Worm (Caenorhabditis elegans) whole organism, young adult: ENCODE data around the gene str-238.

Experiments
- B0019.2 ChIP-seq: fragments of 200-800 bp; sonication (Bioruptor generic); conservative IDR thresholded peaks from 2 replicates; pipeline ENCODE4 v1.3.6; 2022; ENCODE audit warnings: missing genetic modification reagents, missing genetic modification characterization, missing compliant biosample characterization
- B0336.3 ChIP-seq: fragments of 200-800 bp; sonication (Bioruptor generic); IDR thresholded peaks from 2 replicates; pipeline ENCODE4 v1.3.6; 2022; ENCODE audit warnings: missing genetic modification characterization, missing compliant biosample characterization
- C17E4.6 ChIP-seq: fragments of 200-800 bp; sonication (Bioruptor generic); IDR thresholded peaks from 2 replicates; pipeline ENCODE4 v1.3.6; 2022; ENCODE audit warnings: missing genetic modification reagents, missing genetic modification characterization, missing compliant biosample characterization
- D2030.7 ChIP-seq: fragments of 200-800 bp; sonication (Bioruptor generic); IDR thresholded peaks from 2 replicates; pipeline ENCODE4 v1.3.6; 2022; ENCODE audit warnings: missing genetic modification reagents, missing genetic modification characterization, missing compliant biosample characterization
- F37B4.10 ChIP-seq: fragments of 200-800 bp; sonication (Bioruptor generic); IDR thresholded peaks from 2 replicates; pipeline ENCODE4 v1.3.6; 2022; ENCODE audit warnings: missing genetic modification characterization, missing compliant biosample characterization
- F57C9.4 ChIP-seq: sonication (generic microtip); optimal IDR thresholded peaks from 2 replicates; lab custom pipeline; 2017; ENCODE audit warnings: mild to moderate bottlenecking, missing genetic modification characterization, missing compliant biosample characterization
- Y53F4B.3 ChIP-seq: fragments of 200-800 bp; sonication (Bioruptor generic); IDR thresholded peaks from 2 replicates; pipeline ENCODE4 v1.3.6; 2022; ENCODE audit warnings: missing genetic modification reagents, missing genetic modification characterization, missing compliant biosample characterization
- Y53G8AR.9 ChIP-seq: fragments of 200-800 bp; sonication (Bioruptor generic); conservative IDR thresholded peaks from 2 replicates; pipeline ENCODE4 v1.3.6; 2022; ENCODE audit warnings: missing genetic modification reagents, missing genetic modification characterization, missing compliant biosample characterization
- ZK185.1 ChIP-seq: sonication (generic microtip); optimal IDR thresholded peaks from 2 replicates; lab custom pipeline; 2016; ENCODE audit warnings: mild to moderate bottlenecking, missing genetic modification characterization, missing compliant biosample characterization; ENCODE audit not compliant: poor library complexity, severe bottlenecking
- ama-1 ChIP-seq, 3 experiments: fragments of 150-350 bp in 1 of 3; sonication (generic microtip) in 2 of 3; optimal IDR thresholded peaks; 2 replicates each; lab custom pipeline; 2014 to 2018; ENCODE audit warnings: missing biosample characterization in 2 of 3, missing genetic modification characterization in 2 of 3, missing genetic modification reagents in 2 of 3
- aptf-2 ChIP-seq: fragments of 200-800 bp; sonication (Bioruptor generic); conservative IDR thresholded peaks from 2 replicates; pipeline ENCODE4 v1.3.6; 2022; ENCODE audit warnings: missing genetic modification reagents, missing genetic modification characterization, missing compliant biosample characterization
- atf-7 ChIP-seq: sonication (generic microtip); optimal IDR thresholded peaks from 2 replicates; lab custom pipeline; 2017; ENCODE audit warnings: mild to moderate bottlenecking, missing genetic modification characterization, missing compliant biosample characterization
- athp-1 ChIP-seq: sonication (generic microtip); optimal IDR thresholded peaks from 2 replicates; lab custom pipeline; 2017; ENCODE audit warnings: mild to moderate bottlenecking, missing genetic modification characterization, missing compliant biosample characterization
- attf-3 ChIP-seq: fragments of 200-800 bp; sonication (Bioruptor generic); conservative IDR thresholded peaks from 2 replicates; pipeline ENCODE4 v1.3.6; 2022; ENCODE audit warnings: missing genetic modification reagents, missing genetic modification characterization, missing compliant biosample characterization
- attf-5 ChIP-seq: fragments of 200-800 bp; sonication (Bioruptor generic); optimal IDR thresholded peaks from 2 replicates; lab custom pipeline; 2018; ENCODE audit warnings: mild to moderate bottlenecking, missing genetic modification characterization, missing compliant biosample characterization
- attf-6 ChIP-seq: fragments of 200-800 bp; sonication (Bioruptor generic); IDR thresholded peaks from 2 replicates; pipeline ENCODE4 v1.3.6; 2022; ENCODE audit warnings: missing genetic modification reagents, missing genetic modification characterization, missing compliant biosample characterization
- ceh-100 ChIP-seq: fragments of 200-800 bp; sonication (Bioruptor generic); IDR thresholded peaks from 2 replicates; pipeline ENCODE4 v1.3.6; 2022; ENCODE audit warnings: missing genetic modification reagents, missing genetic modification characterization, missing compliant biosample characterization
- egrh-3 ChIP-seq: fragments of 200-800 bp; sonication (Bioruptor generic); IDR thresholded peaks from 2 replicates; pipeline ENCODE4 v1.3.6; 2022; ENCODE audit warnings: missing genetic modification reagents, missing genetic modification characterization, missing compliant biosample characterization
- fkh-3 ChIP-seq: sonication (generic microtip); optimal IDR thresholded peaks from 2 replicates; lab custom pipeline; 2016; ENCODE audit warnings: mild to moderate bottlenecking, missing genetic modification characterization, missing compliant biosample characterization
- gei-17 ChIP-seq: fragments of 200-800 bp; sonication (Bioruptor generic); optimal IDR thresholded peaks from 2 replicates; lab custom pipeline; 2018; ENCODE audit warnings: mild to moderate bottlenecking, missing genetic modification characterization, missing compliant biosample characterization
- hmg-1.2 ChIP-seq: fragments of 200-800 bp; sonication (Bioruptor generic); IDR thresholded peaks from 2 replicates; pipeline ENCODE4 v1.3.6; 2022; ENCODE audit warnings: missing genetic modification reagents, missing genetic modification characterization, missing compliant biosample characterization
- hrde-1 ChIP-seq: sonication (generic microtip); optimal IDR thresholded peaks from 2 replicates; lab custom pipeline; 2016; ENCODE audit warnings: missing genetic modification characterization, mild to moderate bottlenecking, missing compliant biosample characterization, moderate library complexity, missing genotype, missing genetic modification reagents, borderline replicate concordance
- lin-26 ChIP-seq: fragments of 200-800 bp; sonication (Bioruptor generic); IDR thresholded peaks from 2 replicates; pipeline ENCODE4 v1.3.6; 2022; ENCODE audit warnings: missing genetic modification reagents, missing genetic modification characterization, missing compliant biosample characterization
- lin-40 ChIP-seq: sonication (generic microtip); optimal IDR thresholded peaks from 2 replicates; lab custom pipeline; 2016; ENCODE audit warnings: missing genetic modification characterization, mild to moderate bottlenecking, missing compliant biosample characterization, missing genotype, missing genetic modification reagents
- lsl-1 ChIP-seq: fragments of 200-800 bp; sonication (Bioruptor generic); optimal IDR thresholded peaks from 2 replicates; lab custom pipeline; 2018; ENCODE audit warnings: mild to moderate bottlenecking, missing genetic modification characterization, moderate library complexity, missing compliant biosample characterization
- lsy-27 ChIP-seq: sonication (generic microtip); optimal IDR thresholded peaks from 2 replicates; lab custom pipeline; 2017; ENCODE audit warnings: missing genetic modification characterization, mild to moderate bottlenecking, missing compliant biosample characterization, antibody characterized with exemption, missing genotype, borderline replicate concordance; ENCODE audit not compliant: insufficient read depth
- mcd-1 ChIP-seq: fragments of 200-800 bp; sonication (Bioruptor generic); IDR thresholded peaks from 2 replicates; pipeline ENCODE4 v1.3.6; 2022; ENCODE audit warnings: missing genetic modification reagents, missing genetic modification characterization, missing compliant biosample characterization
- mel-28 ChIP-seq: sonication (generic microtip); optimal IDR thresholded peaks from 2 replicates; lab custom pipeline; 2016; ENCODE audit warnings: borderline replicate concordance, mild to moderate bottlenecking, missing genetic modification characterization, missing compliant biosample characterization
- mes-4 ChIP-seq: sonication (generic microtip); optimal IDR thresholded peaks from 2 replicates; lab custom pipeline; 2016; ENCODE audit warnings: missing genotype, missing genetic modification characterization, missing compliant biosample characterization
- nfya-2 ChIP-seq: fragments of 200-800 bp; sonication (Bioruptor generic); IDR thresholded peaks from 2 replicates; pipeline ENCODE4 v1.3.6; 2022; ENCODE audit warnings: missing genetic modification reagents, missing genetic modification characterization, missing compliant biosample characterization
- nhr-120 ChIP-seq: fragments of 200-800 bp; sonication (Bioruptor generic); IDR thresholded peaks from 2 replicates; pipeline ENCODE4 v1.3.6; 2022; ENCODE audit warnings: missing genetic modification characterization, missing compliant biosample characterization
- nhr-80 ChIP-seq: sonication (generic microtip); optimal IDR thresholded peaks from 2 replicates; lab custom pipeline; 2016; ENCODE audit warnings: missing genetic modification characterization, missing compliant biosample characterization
- pbrm-1 ChIP-seq: fragments of 200-800 bp; sonication (Bioruptor generic); IDR thresholded peaks from 2 replicates; pipeline ENCODE4 v1.3.6; 2022; ENCODE audit warnings: missing genetic modification reagents, missing genetic modification characterization, missing compliant biosample characterization
- repo-1 ChIP-seq: sonication (generic microtip); optimal IDR thresholded peaks from 2 replicates; lab custom pipeline; 2017; ENCODE audit warnings: mild to moderate bottlenecking, missing genetic modification characterization, missing compliant biosample characterization
- rpc-1 ChIP-seq, 2 experiments: fragments of 150-350 bp in 1 of 2; sonication (generic microtip) in 1 of 2; optimal IDR thresholded peaks; 2 replicates each; lab custom pipeline; 2014 to 2018; ENCODE audit warnings: missing biosample characterization in 1 of 2, missing genetic modification characterization in 1 of 2, missing genetic modification reagents in 1 of 2, missing genotype in 1 of 2
- sea-2 ChIP-seq: fragments of 200-800 bp; sonication (Bioruptor generic); IDR thresholded peaks from 2 replicates; pipeline ENCODE4 v1.3.6; 2022; ENCODE audit warnings: missing genetic modification characterization, missing compliant biosample characterization
- snpc-1.1 ChIP-seq: sonication (generic microtip); optimal IDR thresholded peaks from 2 replicates; lab custom pipeline; 2017; ENCODE audit warnings: missing genetic modification characterization, mild to moderate bottlenecking, missing compliant biosample characterization, antibody characterized with exemption, moderate library complexity, missing genotype, missing genetic modification reagents; ENCODE audit not compliant: insufficient read depth
- somi-1 ChIP-seq: fragments of 200-800 bp; sonication (Bioruptor generic); optimal IDR thresholded peaks from 2 replicates; lab custom pipeline; 2018; ENCODE audit warnings: mild to moderate bottlenecking, missing genetic modification characterization, missing compliant biosample characterization
- tlf-1 ChIP-seq: fragments of 200-800 bp; sonication (Bioruptor generic); optimal IDR thresholded peaks from 2 replicates; lab custom pipeline; 2018; ENCODE audit warnings: mild to moderate bottlenecking, missing genetic modification characterization, missing compliant biosample characterization
- unc-130 ChIP-seq: sonication (generic microtip); optimal IDR thresholded peaks from 2 replicates; lab custom pipeline; 2016; ENCODE audit warnings: missing genetic modification reagents, missing genetic modification characterization, missing compliant biosample characterization
- zim-3 ChIP-seq: sonication (generic microtip); optimal IDR thresholded peaks from 2 replicates; lab custom pipeline; 2017; ENCODE audit warnings: mild to moderate bottlenecking, missing genetic modification characterization, moderate library complexity, missing compliant biosample characterization
- ztf-3 ChIP-seq: fragments of 200-800 bp; sonication (Bioruptor generic); optimal IDR thresholded peaks from 2 replicates; lab custom pipeline; 2018; ENCODE audit warnings: mild to moderate bottlenecking, missing genetic modification characterization, missing compliant biosample characterization

str-238 gene

ce11 chrV:764732-765131 lies at the start of gene str-238:
Gene str-238 (plus strand): TSS chrV:765032.
- TF ChIP-seq fkh-3 (tag; lab: Kevin White, UChicago) (no peak), mcd-1 (GFP tag; lab: Robert Waterston, UW) (no peak), tlf-1 (GFP tag; lab: Kevin White, UChicago) (no peak), ztf-3 (no peak), somi-1 (GFP tag; lab: Kevin White, UChicago) (no peak), C17E4.6 (GFP tag; lab: Robert Waterston, UW) (no peak), lin-40 (no peak), aptf-2 (GFP tag; lab: Robert Waterston, UW) (no peak), Y53F4B.3 (GFP tag; lab: Robert Waterston, UW) (no peak), mes-4 (no peak)

ce11 chrV:719731-720130 lies 45.1 kb upstream of the str-238 start, which contains the start of gene srbc-40:
Gene srbc-40 (minus strand): TSS chrV:719831.
- no peak for TF ChIP-seq D2030.7 (GFP tag; lab: Robert Waterston, UW)
- no peak for TF ChIP-seq somi-1 (GFP tag; lab: Kevin White, UChicago)
- no peak for TF ChIP-seq Y53F4B.3 (GFP tag; lab: Robert Waterston, UW)
- no peak for TF ChIP-seq sea-2 (GFP tag; lab: Robert Waterston, UW)
- TF ChIP-seq gei-17 (GFP tag; lab: Kevin White, UChicago) = no peak
- TF ChIP-seq ZK185.1 (tag; lab: Kevin White, UChicago) = no peak
- no peak for TF ChIP-seq lin-26
- TF ChIP-seq unc-130 (GFP tag; lab: Kevin White, UChicago) = no peak
- no peak for TF ChIP-seq snpc-1.1 (tag; lab: Kevin White, UChicago)
- no peak for TF ChIP-seq lin-40
- TF ChIP-seq F37B4.10 (GFP tag; lab: Robert Waterston, UW) = no peak
- TF ChIP-seq rpc-1 (optimal IDR thresholded peaks at IDR 0.05; lab: Kevin White, UChicago) = no peak
- no peak for TF ChIP-seq rpc-1 (tag; optimal IDR thresholded peaks at IDR 0.05; lab: Kevin White, UChicago)

- TF ChIP-seq rpc-1 (optimal IDR thresholded peaks at IDR 0.05; lab: Kevin White, UChicago) (no peak), rpc-1 (tag; optimal IDR thresholded peaks at IDR 0.05; lab: Kevin White, UChicago) (no peak), hmg-1.2 (GFP tag; lab: Robert Waterston, UW) (no peak)
- TF ChIP-seq, all 124 proteins: peak for 0
Measured at ce11 chrV:722889-723288, 41.9 kb upstream of the str-238 start.

ce11 chrV:723895-724352 lies 40.9 kb upstream of the str-238 start, which contains the start of gene fbxb-72:
Gene fbxb-72 (minus strand): TSS chrV:723952.
- TF ChIP-seq pbrm-1 (peak; percentile 52), lsl-1 (GFP tag; lab: Kevin White, UChicago) (no peak), nhr-120 (GFP tag; lab: Robert Waterston, UW) (0 out of 2 replicates have a peak, but pooled peaks have one; percentile 59), athp-1 (tag; lab: Kevin White, UChicago) (peak; percentile 74), F57C9.4 (tag; lab: Kevin White, UChicago) (peak; percentile 85), attf-6 (GFP tag; lab: Robert Waterston, UW) (no peak), lsy-27 (no peak), attf-3 (GFP tag; lab: Robert Waterston, UW) (no peak), ceh-100 (GFP tag; lab: Robert Waterston, UW) (no peak), Y53G8AR.9 (GFP tag; lab: Robert Waterston, UW) (peak; percentile 94), nfya-2 (GFP tag; lab: Robert Waterston, UW) (no peak), B0019.2 (GFP tag; lab: Robert Waterston, UW) (no peak), F37B4.10 (GFP tag; lab: Robert Waterston, UW) (no peak), B0336.3 (GFP tag; lab: Robert Waterston, UW) (peak; percentile 77), attf-5 (GFP tag; lab: Kevin White, UChicago) (peak; percentile 29), sea-2 (GFP tag; lab: Robert Waterston, UW) (0 out of 2 replicates have a peak, but pooled peaks have one; percentile 9), atf-7 (tag; lab: Kevin White, UChicago) (peak; percentile 66), nhr-80 (peak; percentile 39), hrde-1 (no peak), ama-1 (optimal IDR thresholded peaks at IDR 0.05; lab: Kevin White, UChicago) (peak; percentile 96), ama-1 (GFP tag; optimal IDR thresholded peaks at IDR 0.05; lab: Kevin White, UChicago) (no peak), egrh-3 (no peak), hmg-1.2 (GFP tag; lab: Robert Waterston, UW) (peak; percentile 50), zim-3 (tag; lab: Kevin White, UChicago) (peak; percentile 46), mel-28 (no peak), repo-1 (tag; lab: Kevin White, UChicago) (peak; percentile 90)
